Worm (Caenorhabditis elegans): ENCODE data around the gene F53F4.4.

DNA sequence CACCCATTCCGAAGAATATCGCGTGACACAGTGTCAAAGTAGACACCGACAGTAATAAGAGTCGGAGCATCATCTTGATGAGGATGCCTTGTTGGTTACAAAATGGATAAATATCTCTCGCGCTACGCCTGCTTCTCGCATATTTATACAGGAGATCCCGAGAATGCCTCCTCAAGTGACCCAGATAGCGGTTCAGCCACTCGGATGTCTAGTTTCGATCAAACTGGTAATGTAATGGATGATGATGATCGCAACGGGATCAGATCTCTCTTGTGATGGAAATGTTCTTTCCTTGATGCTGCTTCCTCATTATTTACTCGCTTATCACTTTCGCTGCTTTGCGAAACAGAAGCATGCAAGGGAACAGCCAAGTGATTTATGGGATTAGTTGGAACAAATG, 29.3 kb upstream of the F53F4.4 start, which contains the start of gene grl-17:
- no peak for TF ChIP-seq him-1 (tag; optimal IDR thresholded peaks at IDR 0.05)
- TF ChIP-seq dao-5 (tag; optimal IDR thresholded peaks at IDR 0.05) = no peak
- TF ChIP-seq W03F9.2 (tag; optimal IDR thresholded peaks at IDR 0.05) = no peak
